Worm (Caenorhabditis elegans) whole organism, L1 larva: ENCODE data around the gene F35B3.3.

ENCODE experiments used
- C04F5.9 ChIP-seq: sonication (generic microtip); optimal IDR thresholded peaks from 2 replicates; lab custom pipeline; 2016; ENCODE audit warnings: missing genetic modification characterization, missing compliant biosample characterization
- F16B12.6 ChIP-seq: fragments of 150-350 bp; optimal IDR thresholded peaks from 2 replicates; lab custom pipeline; 2014; ENCODE audit warnings: missing biosample characterization, missing genetic modification characterization
- Y116A8C.19 ChIP-seq: sonication (generic microtip); optimal IDR thresholded peaks from 2 replicates; lab custom pipeline; 2016; ENCODE audit warnings: missing compliant biosample characterization, missing genetic modification characterization, borderline replicate concordance
- alr-1 ChIP-seq: fragments of 200-800 bp; sonication (Bioruptor generic); optimal IDR thresholded peaks from 2 replicates; lab custom pipeline; 2018; ENCODE audit warnings: borderline replicate concordance, mild to moderate bottlenecking, missing genetic modification characterization, missing compliant biosample characterization
- blmp-1 ChIP-seq: fragments of 150-350 bp; optimal IDR thresholded peaks from 2 replicates; lab custom pipeline; 2014; ENCODE audit warnings: missing biosample characterization, missing genetic modification characterization
- ceh-63 ChIP-seq: fragments of 200-800 bp; sonication (Bioruptor generic); optimal IDR thresholded peaks from 2 replicates; lab custom pipeline; 2018; ENCODE audit warnings: mild to moderate bottlenecking, missing genetic modification characterization, missing compliant biosample characterization
- ceh-8 ChIP-seq: fragments of 200-800 bp; sonication (Bioruptor generic); optimal IDR thresholded peaks from 2 replicates; lab custom pipeline; 2018; ENCODE audit warnings: mild to moderate bottlenecking, missing genetic modification characterization, moderate library complexity, missing compliant biosample characterization
- ceh-88 ChIP-seq: fragments of 200-800 bp; sonication (Bioruptor generic); IDR thresholded peaks from 2 replicates; pipeline ENCODE4 v1.3.6; 2022; ENCODE audit warnings: missing genetic modification characterization, missing compliant biosample characterization
- dsc-1 ChIP-seq: sonication (generic microtip); optimal IDR thresholded peaks from 2 replicates; lab custom pipeline; 2016; ENCODE audit warnings: mild to moderate bottlenecking, missing genetic modification characterization, missing compliant biosample characterization
- egl-13 ChIP-seq: sonication (generic microtip); optimal IDR thresholded peaks from 2 replicates; lab custom pipeline; 2016; ENCODE audit warnings: missing genotype, missing genetic modification reagents, missing genetic modification characterization, missing compliant biosample characterization
- elt-3 ChIP-seq, 6 experiments: fragments of 150-350 bp in 1 of 6; sonication (generic microtip); optimal IDR thresholded peaks; 2 replicates each; lab custom pipeline; 2017 to 2018; ENCODE audit warnings: missing biosample characterization in 6 of 6, missing genetic modification characterization in 6 of 6, inconsistent platforms in 1 of 6
- ets-5 ChIP-seq: fragments of 200-800 bp; sonication (Bioruptor generic); IDR thresholded peaks from 2 replicates; pipeline ENCODE4 v1.3.6; 2022; ENCODE audit warnings: missing genetic modification characterization, missing compliant biosample characterization
- grh-1 ChIP-seq: fragments of 200-800 bp; sonication (Bioruptor generic); IDR thresholded peaks from 2 replicates; pipeline ENCODE4 v1.3.6; 2022; ENCODE audit warnings: missing genetic modification reagents, missing genetic modification characterization, missing compliant biosample characterization
- hlh-4 ChIP-seq: sonication (generic microtip); optimal IDR thresholded peaks from 2 replicates; lab custom pipeline; 2016; ENCODE audit warnings: mild to moderate bottlenecking, missing genetic modification characterization, missing compliant biosample characterization
- hpl-2 ChIP-seq: fragments of 150-350 bp; optimal IDR thresholded peaks from 2 replicates; lab custom pipeline; 2014; ENCODE audit warnings: missing biosample characterization, missing genetic modification reagents, missing genetic modification characterization
- lin-14 ChIP-seq: fragments of 200-800 bp; sonication (Bioruptor generic); optimal IDR thresholded peaks from 2 replicates; lab custom pipeline; 2018; ENCODE audit warnings: mild to moderate bottlenecking, missing genetic modification characterization, moderate library complexity, missing compliant biosample characterization
- mdl-1 ChIP-seq, 2 experiments: fragments of 150-350 bp; optimal IDR thresholded peaks; 2 replicates each; lab custom pipeline; 2014 to 2017; ENCODE audit warnings: missing biosample characterization in 2 of 2, missing genetic modification characterization in 2 of 2, inconsistent platforms in 1 of 2
- mep-1 ChIP-seq: fragments of 150-350 bp; optimal IDR thresholded peaks from 2 replicates; lab custom pipeline; 2014; ENCODE audit warnings: missing biosample characterization, missing genetic modification characterization
- nhr-12 ChIP-seq: sonication (generic microtip); optimal IDR thresholded peaks from 2 replicates; lab custom pipeline; 2017; ENCODE audit warnings: missing biosample characterization, missing genetic modification characterization
- nhr-71 ChIP-seq: sonication (generic microtip); optimal IDR thresholded peaks from 2 replicates; lab custom pipeline; 2016; ENCODE audit warnings: mild to moderate bottlenecking, missing genetic modification characterization, moderate library complexity, missing compliant biosample characterization
- nhr-76 ChIP-seq: sonication (generic microtip); optimal IDR thresholded peaks from 2 replicates; lab custom pipeline; 2017; ENCODE audit warnings: missing biosample characterization, missing genetic modification characterization
- nhr-77 ChIP-seq: fragments of 150-350 bp; optimal IDR thresholded peaks from 2 replicates; lab custom pipeline; 2014; ENCODE audit warnings: missing biosample characterization, missing genetic modification characterization
- nhr-84 ChIP-seq: sonication (generic microtip); optimal IDR thresholded peaks from 2 replicates; lab custom pipeline; 2017; ENCODE audit warnings: missing biosample characterization, missing genetic modification characterization
- nhr-85 ChIP-seq: sonication (generic microtip); peaks from one replicate; lab custom pipeline; 2016; ENCODE audit warnings: missing genetic modification characterization, inconsistent platforms, missing compliant biosample characterization
- nhr-90 ChIP-seq: sonication (generic microtip); optimal IDR thresholded peaks from 2 replicates; lab custom pipeline; 2016; ENCODE audit warnings: mild to moderate bottlenecking, missing genetic modification characterization, missing compliant biosample characterization; ENCODE audit not compliant: poor library complexity
- rnt-1 ChIP-seq: sonication (generic microtip); optimal IDR thresholded peaks from 2 replicates; lab custom pipeline; 2016; ENCODE audit warnings: mild to moderate bottlenecking, missing genetic modification characterization, moderate library complexity, missing compliant biosample characterization
- snu-23 ChIP-seq: sonication (generic microtip); optimal IDR thresholded peaks from 2 replicates; lab custom pipeline; 2016; ENCODE audit warnings: missing genetic modification characterization, missing compliant biosample characterization
- sptf-1 ChIP-seq: fragments of 150-350 bp; optimal IDR thresholded peaks from 2 replicates; lab custom pipeline; 2014; ENCODE audit warnings: missing biosample characterization, missing genetic modification characterization
- sup-37 ChIP-seq: fragments of 200-800 bp; sonication (Bioruptor generic); optimal IDR thresholded peaks from 2 replicates; lab custom pipeline; 2018; ENCODE audit warnings: mild to moderate bottlenecking, missing genetic modification characterization, missing compliant biosample characterization
- tbx-2 ChIP-seq: sonication (generic microtip); optimal IDR thresholded peaks from 2 replicates; lab custom pipeline; 2016; ENCODE audit warnings: missing genetic modification characterization, missing compliant biosample characterization
- tlp-1 ChIP-seq: fragments of 150-350 bp; optimal IDR thresholded peaks from 2 replicates; lab custom pipeline; 2014; ENCODE audit warnings: missing biosample characterization, missing genetic modification characterization
- unc-86 ChIP-seq: sonication (generic microtip); optimal IDR thresholded peaks from 2 replicates; lab custom pipeline; 2016; ENCODE audit warnings: missing genetic modification characterization, missing compliant biosample characterization

The F35B3.3 gene

DNA sequence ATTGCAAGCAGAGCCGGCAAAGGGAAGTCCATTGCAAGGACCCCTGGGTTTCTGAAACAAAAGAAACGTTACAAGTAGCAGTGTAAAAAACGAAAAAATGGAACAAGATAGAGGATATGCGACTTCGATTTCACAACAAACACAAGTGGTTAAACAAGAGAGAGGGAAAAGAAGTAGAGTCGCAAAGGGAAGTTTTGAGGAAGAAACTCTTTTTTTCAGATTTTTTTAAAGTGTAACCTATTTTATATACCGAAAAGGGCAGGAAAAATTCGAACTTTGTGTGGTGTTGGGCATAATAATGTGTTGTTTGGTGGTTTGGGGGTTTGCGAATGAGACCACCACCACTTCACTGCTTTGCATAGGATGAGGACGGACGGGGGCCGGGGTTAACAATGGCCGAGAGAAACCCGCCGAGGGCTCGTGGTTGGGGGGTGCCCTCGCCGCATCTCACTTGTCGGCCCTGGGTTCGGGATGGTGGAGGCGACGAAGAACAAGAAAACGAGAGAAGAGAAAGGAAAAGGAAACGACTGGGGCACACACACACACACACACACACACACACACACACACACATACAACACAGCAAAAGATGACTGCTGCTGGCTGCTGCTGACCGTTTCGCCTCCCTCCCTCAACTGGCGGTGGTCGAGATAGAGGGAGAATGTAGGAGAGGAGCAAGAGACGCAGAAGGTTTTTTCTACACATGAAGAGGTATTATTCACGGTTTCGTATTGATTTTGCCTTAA lies 17.1 kb downstream of the F35B3.3 start, which contains the start of gene ptrn-1 (continued):
- peak; percentile 72 for TF ChIP-seq snu-23 (GFP tag; lab: Kevin White, UChicago)
- TF ChIP-seq egl-13 (tag; lab: Kevin White, UChicago): peak; percentile 20
- peak; percentile 31 for TF ChIP-seq dsc-1
- no peak for TF ChIP-seq hpl-2 (GFP tag; lab: Kevin White, UChicago)
- TF ChIP-seq nhr-12 (tag; lab: Kevin White, UChicago): no peak
- no peak for TF ChIP-seq Y116A8C.19
- peak; percentile 45 for TF ChIP-seq nhr-77 (tag; lab: Kevin White, UChicago)
- peak; percentile 79 for TF ChIP-seq nhr-71 (tag; lab: Kevin White, UChicago)
- TF ChIP-seq, all 84 proteins: peak for 43

DNA sequence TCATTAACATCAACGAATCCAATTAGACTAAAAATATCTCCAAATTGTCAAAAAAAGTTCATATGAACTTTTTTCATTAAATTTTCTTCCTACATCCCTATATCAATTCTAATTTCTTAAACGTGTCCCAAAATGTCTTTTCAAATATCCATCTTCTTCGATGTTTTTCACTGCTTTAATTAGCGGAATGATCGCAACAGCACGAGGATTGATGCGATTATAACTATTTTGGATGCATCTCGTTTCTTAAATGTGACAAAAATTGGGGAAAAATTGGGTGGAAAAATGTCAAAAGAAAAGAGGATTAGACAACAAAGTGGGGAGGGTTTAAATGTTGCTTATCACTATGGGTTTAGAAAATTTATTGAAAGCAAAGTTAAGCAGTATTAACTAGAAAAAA lies 20.9 kb downstream of the F35B3.3 start:
- TF ChIP-seq elt-3 (tag; optimal IDR thresholded peaks at IDR 0.05; lab: Kevin White, UChicago) (peak in 1 of 6 experiments; percentile 1), blmp-1 (tag; lab: Kevin White, UChicago) (peak; percentile 42), tbx-2 (tag; lab: Kevin White, UChicago) (peak; percentile 4), lin-14 (GFP tag; lab: Kevin White, UChicago) (peak; percentile 58), nhr-85 (tag; lab: Kevin White, UChicago) (peak; percentile 63), nhr-71 (tag; lab: Kevin White, UChicago) (no peak), nhr-84 (tag; lab: Kevin White, UChicago) (no peak), ets-5 (GFP tag; lab: Robert Waterston, UW) (no peak), ceh-63 (GFP tag; lab: Kevin White, UChicago) (no peak)

DNA sequence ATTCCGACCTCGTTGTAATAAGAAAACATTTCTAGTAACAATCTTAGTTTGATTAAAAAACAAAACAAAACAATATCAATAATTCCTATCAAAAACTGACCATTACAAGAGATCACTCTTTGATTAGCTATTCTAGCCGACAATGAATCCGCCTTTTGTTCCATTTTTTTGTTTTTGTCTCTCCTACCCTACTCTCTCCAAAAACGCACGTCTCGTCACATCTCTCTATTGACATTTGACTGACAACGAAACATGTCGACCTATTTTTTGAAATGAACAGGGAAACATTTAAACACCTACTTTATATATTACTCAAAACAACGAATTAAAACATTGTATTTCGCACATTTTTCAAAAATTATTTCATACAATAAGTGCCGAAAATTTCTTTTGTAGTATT lies 21.5 kb downstream of the F35B3.3 start:
- TF ChIP-seq blmp-1 (tag; lab: Kevin White, UChicago): peak; percentile 49
- peak; percentile 20 for TF ChIP-seq lin-14 (GFP tag; lab: Kevin White, UChicago)
- TF ChIP-seq egl-13 (tag; lab: Kevin White, UChicago): no peak

DNA sequence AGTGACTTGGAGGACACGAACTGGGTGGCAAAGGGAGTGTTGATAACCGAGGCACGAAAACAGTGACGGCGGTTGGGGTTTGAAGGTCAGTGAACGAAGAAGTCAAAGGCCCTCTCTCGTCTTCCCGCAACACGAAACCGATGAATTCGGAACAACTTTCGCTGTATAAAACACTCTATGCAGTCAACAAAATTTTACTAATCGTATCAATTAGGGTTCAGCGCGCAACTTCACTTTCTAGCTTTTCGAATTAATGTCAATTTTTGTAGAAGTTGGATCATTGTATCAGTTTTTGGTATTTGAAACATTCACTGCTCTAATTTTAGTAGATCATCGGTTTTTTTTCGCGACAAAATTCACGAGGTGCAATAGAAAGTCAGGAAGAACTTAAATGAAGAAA lies 25.4 kb downstream of the F35B3.3 start:
- TF ChIP-seq mep-1 (tag; lab: Kevin White, UChicago): no peak
- peak; percentile 5 for TF ChIP-seq lin-14 (GFP tag; lab: Kevin White, UChicago)
- peak in 1 of 6 experiments; percentile 14 for TF ChIP-seq elt-3 (tag; optimal IDR thresholded peaks at IDR 0.05; lab: Kevin White, UChicago)
- TF ChIP-seq sptf-1: no peak
- no peak for TF ChIP-seq F16B12.6 (tag; lab: Kevin White, UChicago)
- TF ChIP-seq ceh-63 (GFP tag; lab: Kevin White, UChicago): no peak
- TF ChIP-seq tlp-1 (tag; lab: Kevin White, UChicago): no peak
- no peak for TF ChIP-seq alr-1 (tag; lab: Kevin White, UChicago)
- TF ChIP-seq sup-37 (GFP tag; lab: Kevin White, UChicago): no peak
- TF ChIP-seq ceh-8: no peak
- TF ChIP-seq nhr-76: no peak
- TF ChIP-seq blmp-1 (tag; lab: Kevin White, UChicago): peak; percentile 92
- no peak for TF ChIP-seq unc-86
- no peak for TF ChIP-seq hlh-4 (tag; lab: Kevin White, UChicago)
- no peak for TF ChIP-seq mdl-1 (tag; optimal IDR thresholded peaks at IDR 0.05; lab: Kevin White, UChicago)
- no peak for TF ChIP-seq ets-5 (GFP tag; lab: Robert Waterston, UW)
- no peak for TF ChIP-seq nhr-90 (tag; lab: Kevin White, UChicago)
- no peak for TF ChIP-seq C04F5.9 (tag; lab: Kevin White, UChicago)
- TF ChIP-seq, all 84 proteins: peak for 3

DNA sequence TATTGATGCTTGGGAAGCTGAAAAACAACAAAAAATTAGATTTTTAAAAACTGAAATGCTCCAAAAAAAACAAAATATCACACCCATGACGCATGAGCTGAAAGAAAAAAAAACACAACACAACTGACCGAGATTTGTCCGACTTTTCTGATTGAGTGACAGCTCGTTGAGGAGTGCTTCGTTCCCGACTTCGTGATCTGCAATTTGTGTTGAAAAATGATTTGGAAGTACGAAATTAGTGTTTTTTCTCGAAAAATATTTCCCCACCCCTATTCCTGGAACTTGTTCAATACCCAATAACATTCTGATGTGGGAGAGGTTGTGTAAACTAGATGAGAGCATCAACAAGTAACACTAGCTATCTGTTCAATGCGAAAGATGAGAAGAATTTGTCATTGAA lies 28.3 kb downstream of the F35B3.3 start:
- TF ChIP-seq ceh-88 (GFP tag; lab: Robert Waterston, UW) (no peak), egl-13 (tag; lab: Kevin White, UChicago) (no peak), tlp-1 (tag; lab: Kevin White, UChicago) (no peak), grh-1 (no peak), rnt-1 (tag; lab: Kevin White, UChicago) (peak; percentile 5), lin-14 (GFP tag; lab: Kevin White, UChicago) (no peak)
- TF ChIP-seq, all 84 proteins: peak for 1
